Worm (Caenorhabditis elegans) whole organism, L1 larva: ENCODE results near the gene prk-2.
A peak's percentile ranks its signal among the peaks of the same experiment; 100 is the strongest.

Experiments used
- C16A3.4 ChIP-seq: fragments of 150-350 bp; optimal IDR thresholded peaks from 2 replicates; lab custom pipeline; 2014; ENCODE audit warnings: missing biosample characterization, missing genetic modification characterization
- C34B4.2 ChIP-seq: sonication (generic microtip); optimal IDR thresholded peaks from 2 replicates; lab custom pipeline; 2017; ENCODE audit warnings: mild to moderate bottlenecking, missing genetic modification characterization, missing compliant biosample characterization
- F16B12.6 ChIP-seq: fragments of 150-350 bp; optimal IDR thresholded peaks from 2 replicates; lab custom pipeline; 2014; ENCODE audit warnings: missing biosample characterization, missing genetic modification characterization
- Y116A8C.19 ChIP-seq: sonication (generic microtip); optimal IDR thresholded peaks from 2 replicates; lab custom pipeline; 2016; ENCODE audit warnings: missing compliant biosample characterization, missing genetic modification characterization, borderline replicate concordance
- aha-1 ChIP-seq: fragments of 150-350 bp; optimal IDR thresholded peaks from 2 replicates; lab custom pipeline; 2014; ENCODE audit warnings: missing biosample characterization, missing genetic modification characterization
- ama-1 ChIP-seq: fragments of 150-350 bp; optimal IDR thresholded peaks from 2 replicates; lab custom pipeline; 2014
- blmp-1 ChIP-seq: fragments of 150-350 bp; optimal IDR thresholded peaks from 2 replicates; lab custom pipeline; 2014; ENCODE audit warnings: missing biosample characterization, missing genetic modification characterization
- ceh-63 ChIP-seq: fragments of 200-800 bp; sonication (Bioruptor generic); optimal IDR thresholded peaks from 2 replicates; lab custom pipeline; 2018; ENCODE audit warnings: mild to moderate bottlenecking, missing genetic modification characterization, missing compliant biosample characterization
- ceh-88 ChIP-seq: fragments of 200-800 bp; sonication (Bioruptor generic); IDR thresholded peaks from 2 replicates; pipeline ENCODE4 v1.3.6; 2022; ENCODE audit warnings: missing genetic modification characterization, missing compliant biosample characterization
- dpl-1 ChIP-seq, 3 experiments: fragments of 150-350 bp in 2 of 3; sonication (generic microtip) in 1 of 3; optimal IDR thresholded peaks; 2 replicates each; lab custom pipeline; 2014 to 2017; ENCODE audit warnings: missing biosample characterization in 3 of 3, missing genetic modification characterization in 3 of 3, missing genetic modification reagents in 3 of 3
- dsc-1 ChIP-seq: sonication (generic microtip); optimal IDR thresholded peaks from 2 replicates; lab custom pipeline; 2016; ENCODE audit warnings: mild to moderate bottlenecking, missing genetic modification characterization, missing compliant biosample characterization
- egl-27 ChIP-seq, 2 experiments: fragments of 150-350 bp in 1 of 2; sonication (generic microtip); optimal IDR thresholded peaks; 3 replicates each; lab custom pipeline; 2017 to 2018; ENCODE audit warnings: missing biosample characterization in 2 of 2, missing genetic modification characterization in 2 of 2, missing genetic modification reagents in 2 of 2
- elt-2 ChIP-seq: sonication (generic microtip); optimal IDR thresholded peaks from 2 replicates; lab custom pipeline; 2016; ENCODE audit warnings: missing genetic modification characterization, mild to moderate bottlenecking, inconsistent platforms, missing compliant biosample characterization, missing genetic modification reagents
- elt-3 ChIP-seq, 6 experiments: fragments of 150-350 bp in 1 of 6; sonication (generic microtip); optimal IDR thresholded peaks; 2 replicates each; lab custom pipeline; 2017 to 2018; ENCODE audit warnings: missing biosample characterization in 6 of 6, missing genetic modification characterization in 6 of 6, inconsistent platforms in 1 of 6
- ets-5 ChIP-seq: fragments of 200-800 bp; sonication (Bioruptor generic); IDR thresholded peaks from 2 replicates; pipeline ENCODE4 v1.3.6; 2022; ENCODE audit warnings: missing genetic modification characterization, missing compliant biosample characterization
- fkh-10 ChIP-seq: sonication (generic microtip); optimal IDR thresholded peaks from 2 replicates; lab custom pipeline; 2017; ENCODE audit warnings: missing biosample characterization, missing genetic modification reagents, missing genetic modification characterization
- hlh-4 ChIP-seq: sonication (generic microtip); optimal IDR thresholded peaks from 2 replicates; lab custom pipeline; 2016; ENCODE audit warnings: mild to moderate bottlenecking, missing genetic modification characterization, missing compliant biosample characterization
- irx-1 ChIP-seq: sonication (generic microtip); optimal IDR thresholded peaks from 2 replicates; lab custom pipeline; 2016; ENCODE audit warnings: missing genetic modification characterization, missing compliant biosample characterization
- jun-1 ChIP-seq: fragments of 150-350 bp; optimal IDR thresholded peaks from 2 replicates; lab custom pipeline; 2014; ENCODE audit warnings: missing biosample characterization, missing genetic modification reagents, missing genetic modification characterization
- lin-13 ChIP-seq: fragments of 150-350 bp; optimal IDR thresholded peaks from 2 replicates; lab custom pipeline; 2014; ENCODE audit warnings: missing biosample characterization, missing genetic modification reagents, missing genetic modification characterization
- lin-14 ChIP-seq: fragments of 200-800 bp; sonication (Bioruptor generic); optimal IDR thresholded peaks from 2 replicates; lab custom pipeline; 2018; ENCODE audit warnings: mild to moderate bottlenecking, missing genetic modification characterization, moderate library complexity, missing compliant biosample characterization
- lin-15B ChIP-seq: fragments of 150-350 bp; sonication (generic microtip); optimal IDR thresholded peaks from 3 replicates; lab custom pipeline; 2014; ENCODE audit warnings: missing biosample characterization, missing genetic modification characterization
- lin-35 ChIP-seq, 2 experiments: fragments of 150-350 bp; optimal IDR thresholded peaks; 2 replicates each; lab custom pipeline; 2014; ENCODE audit warnings: missing biosample characterization in 2 of 2, missing genetic modification characterization in 2 of 2, missing genetic modification reagents in 2 of 2
- mab-9 ChIP-seq: fragments of 200-800 bp; sonication (Bioruptor generic); IDR thresholded peaks from 2 replicates; pipeline ENCODE4 v1.3.6; 2022; ENCODE audit warnings: missing genetic modification reagents, missing genetic modification characterization, missing compliant biosample characterization
- mef-2 ChIP-seq: fragments of 150-350 bp; optimal IDR thresholded peaks from 2 replicates; lab custom pipeline; 2014; ENCODE audit warnings: missing biosample characterization, missing genetic modification characterization
- mep-1 ChIP-seq: fragments of 150-350 bp; optimal IDR thresholded peaks from 2 replicates; lab custom pipeline; 2014; ENCODE audit warnings: missing biosample characterization, missing genetic modification characterization
- nhr-12 ChIP-seq: sonication (generic microtip); optimal IDR thresholded peaks from 2 replicates; lab custom pipeline; 2017; ENCODE audit warnings: missing biosample characterization, missing genetic modification characterization
- nhr-28 ChIP-seq: fragments of 150-350 bp; optimal IDR thresholded peaks from 2 replicates; lab custom pipeline; 2014; ENCODE audit warnings: missing biosample characterization, missing genetic modification characterization
- nhr-47 ChIP-seq: sonication (generic microtip); optimal IDR thresholded peaks from 2 replicates; lab custom pipeline; 2016; ENCODE audit warnings: mild to moderate bottlenecking, missing genetic modification characterization, moderate library complexity, missing compliant biosample characterization
- nhr-76 ChIP-seq: sonication (generic microtip); optimal IDR thresholded peaks from 2 replicates; lab custom pipeline; 2017; ENCODE audit warnings: missing biosample characterization, missing genetic modification characterization
- nhr-77 ChIP-seq: fragments of 150-350 bp; optimal IDR thresholded peaks from 2 replicates; lab custom pipeline; 2014; ENCODE audit warnings: missing biosample characterization, missing genetic modification characterization
- nhr-84 ChIP-seq: sonication (generic microtip); optimal IDR thresholded peaks from 2 replicates; lab custom pipeline; 2017; ENCODE audit warnings: missing biosample characterization, missing genetic modification characterization
- nhr-85 ChIP-seq: sonication (generic microtip); peaks from one replicate; lab custom pipeline; 2016; ENCODE audit warnings: missing genetic modification characterization, inconsistent platforms, missing compliant biosample characterization
- nhr-90 ChIP-seq: sonication (generic microtip); optimal IDR thresholded peaks from 2 replicates; lab custom pipeline; 2016; ENCODE audit warnings: mild to moderate bottlenecking, missing genetic modification characterization, missing compliant biosample characterization; ENCODE audit not compliant: poor library complexity
- pax-3 ChIP-seq: fragments of 200-800 bp; sonication (Bioruptor generic); optimal IDR thresholded peaks from 2 replicates; lab custom pipeline; 2018; ENCODE audit warnings: mild to moderate bottlenecking, missing genetic modification characterization, moderate library complexity, missing compliant biosample characterization
- rnt-1 ChIP-seq: sonication (generic microtip); optimal IDR thresholded peaks from 2 replicates; lab custom pipeline; 2016; ENCODE audit warnings: mild to moderate bottlenecking, missing genetic modification characterization, moderate library complexity, missing compliant biosample characterization
- snpc-4 ChIP-seq: fragments of 150-350 bp; optimal IDR thresholded peaks from 2 replicates; lab custom pipeline; 2014; ENCODE audit warnings: missing biosample characterization, missing genetic modification characterization
- snu-23 ChIP-seq: sonication (generic microtip); optimal IDR thresholded peaks from 2 replicates; lab custom pipeline; 2016; ENCODE audit warnings: missing genetic modification characterization, missing compliant biosample characterization
- tlp-1 ChIP-seq: fragments of 150-350 bp; optimal IDR thresholded peaks from 2 replicates; lab custom pipeline; 2014; ENCODE audit warnings: missing biosample characterization, missing genetic modification characterization
- unc-130 ChIP-seq: fragments of 150-350 bp; optimal IDR thresholded peaks from 2 replicates; lab custom pipeline; 2017; ENCODE audit warnings: missing biosample characterization, missing genetic modification characterization, inconsistent platforms
- unc-30 ChIP-seq: sonication (generic microtip); optimal IDR thresholded peaks from 2 replicates; lab custom pipeline; 2017; ENCODE audit warnings: missing biosample characterization, missing genetic modification characterization
- unc-62 ChIP-seq: fragments of 150-350 bp; optimal IDR thresholded peaks from 2 replicates; lab custom pipeline; 2014; ENCODE audit warnings: missing biosample characterization, missing genetic modification reagents, missing genetic modification characterization
- vab-15 ChIP-seq: sonication (generic microtip); optimal IDR thresholded peaks from 2 replicates; lab custom pipeline; 2017; ENCODE audit warnings: missing genotype, mild to moderate bottlenecking, missing genetic modification characterization, missing compliant biosample characterization
- zag-1 ChIP-seq: fragments of 150-350 bp; optimal IDR thresholded peaks from 2 replicates; lab custom pipeline; 2014; ENCODE audit warnings: missing biosample characterization, missing genetic modification characterization

Gene prk-2

ce11 chrIII:3395112-3395511 lies 25.1 kb upstream of the prk-2 start:
- TF ChIP-seq nhr-12 (tag; lab: Kevin White, UChicago) (no peak), blmp-1 (tag; lab: Kevin White, UChicago) (peak; percentile 60), lin-13 (no peak), C34B4.2 (tag; lab: Kevin White, UChicago) (no peak), egl-27 (tag; optimal IDR thresholded peaks at IDR 0.05; lab: Kevin White, UChicago) (no peak), ceh-63 (GFP tag; lab: Kevin White, UChicago) (no peak), ama-1 (lab: Kevin White, UChicago) (no peak), nhr-76 (tag; lab: Kevin White, UChicago) (no peak), elt-3 (tag; optimal IDR thresholded peaks at IDR 0.05; lab: Kevin White, UChicago) (peak in 1 of 6 experiments; percentile 7), nhr-47 (tag; lab: Kevin White, UChicago) (no peak), ceh-88 (GFP tag; lab: Robert Waterston, UW) (no peak), lin-14 (GFP tag; lab: Kevin White, UChicago) (no peak), lin-35 (GFP tag; optimal IDR thresholded peaks at IDR 0.05; lab: Kevin White, UChicago) (no peak), nhr-85 (tag; lab: Kevin White, UChicago) (peak; percentile 40), aha-1 (tag; lab: Kevin White, UChicago) (no peak)
- TF ChIP-seq, all 84 proteins: peak for 3

ce11 chrIII:3393687-3394086 lies 23.7 kb upstream of the prk-2 start, which contains the start of gene mlc-4:
Gene mlc-4 (minus strand): TSS chrIII:3393787.
- TF ChIP-seq nhr-47 (tag; lab: Kevin White, UChicago), result no peak
- no peak for TF ChIP-seq ets-5 (GFP tag; lab: Robert Waterston, UW)
- no peak for TF ChIP-seq nhr-85 (tag; lab: Kevin White, UChicago)
- TF ChIP-seq egl-27 (tag; optimal IDR thresholded peaks at IDR 0.05; lab: Kevin White, UChicago), result no peak
- no peak for TF ChIP-seq vab-15 (tag; lab: Kevin White, UChicago)
- no peak for TF ChIP-seq nhr-90 (tag; lab: Kevin White, UChicago)

ce11 chrIII:3390144-3390543 lies 20.1 kb upstream of the prk-2 start:
- TF ChIP-seq mab-9, result no peak
- no peak for TF ChIP-seq C16A3.4
- TF ChIP-seq jun-1, result no peak
- no peak for TF ChIP-seq dsc-1 (tag; lab: Kevin White, UChicago)
- no peak for TF ChIP-seq unc-130 (tag; lab: Kevin White, UChicago)
- TF ChIP-seq tlp-1 (tag; lab: Kevin White, UChicago), result no peak
- TF ChIP-seq nhr-76 (tag; lab: Kevin White, UChicago), result no peak
- TF ChIP-seq dpl-1 (GFP tag; optimal IDR thresholded peaks at IDR 0.05; lab: Kevin White, UChicago), result no peak
- no peak for TF ChIP-seq mep-1 (tag; lab: Kevin White, UChicago)
- no peak for TF ChIP-seq ama-1 (lab: Kevin White, UChicago)
- TF ChIP-seq irx-1, result no peak

ce11 chrIII:3389426-3390020 lies 19.5 kb upstream of the prk-2 start, which contains the start of the genes elmd-1 and hecw-1:
Gene elmd-1 (plus strand): TSS chrIII:3389919.
Gene hecw-1 (minus strand): TSS chrIII:3389970.
- no peak for TF ChIP-seq mep-1 (tag; lab: Kevin White, UChicago)
- no peak for TF ChIP-seq snpc-4 (tag; lab: Kevin White, UChicago)
- no peak for TF ChIP-seq nhr-84 (tag; lab: Kevin White, UChicago)
- TF ChIP-seq F16B12.6 (tag; lab: Kevin White, UChicago), result no peak
- no peak for TF ChIP-seq nhr-85 (tag; lab: Kevin White, UChicago)
- no peak for TF ChIP-seq pax-3
- TF ChIP-seq jun-1, result no peak
- no peak for TF ChIP-seq lin-15B
- TF ChIP-seq ceh-88 (GFP tag; lab: Robert Waterston, UW), result peak; percentile 25; the same call in 1 of the 2 replicates
- TF ChIP-seq unc-62 (GFP tag; lab: Kevin White, UChicago), result no peak
- no peak for TF ChIP-seq nhr-28
- no peak for TF ChIP-seq mab-9
- no peak for TF ChIP-seq rnt-1
- no peak for TF ChIP-seq C16A3.4
- peak; percentile 41 for TF ChIP-seq elt-2 (tag; lab: Kevin White, UChicago)
- TF ChIP-seq Y116A8C.19 (tag; lab: Kevin White, UChicago), result no peak
- no peak for TF ChIP-seq hlh-4
- TF ChIP-seq zag-1 (tag; lab: Kevin White, UChicago), result no peak
- TF ChIP-seq unc-130 (tag; lab: Kevin White, UChicago), result no peak
- no peak for TF ChIP-seq aha-1 (tag; lab: Kevin White, UChicago)
- TF ChIP-seq elt-3 (tag; optimal IDR thresholded peaks at IDR 0.05; lab: Kevin White, UChicago), result no peak
- no peak for TF ChIP-seq unc-30 (tag; lab: Kevin White, UChicago)
- TF ChIP-seq mef-2, result no peak
- peak; percentile 14 for TF ChIP-seq nhr-77
- no peak for TF ChIP-seq nhr-12 (tag; lab: Kevin White, UChicago)
- peak; percentile 69 for TF ChIP-seq snu-23 (GFP tag; lab: Kevin White, UChicago)
- TF ChIP-seq ets-5 (GFP tag; lab: Robert Waterston, UW), result no peak
- TF ChIP-seq nhr-76 (tag; lab: Kevin White, UChicago), result no peak
- TF ChIP-seq fkh-10 (GFP tag; lab: Kevin White, UChicago), result no peak
